Fruit fly (Drosophila melanogaster) whole organism, embryonic: ENCODE data around the gene Jhbp2.

Experiments
- Aef1 ChIP-seq: fragments of 200-800 bp; sonication (Bioruptor generic); IDR thresholded peaks from 3 replicates; pipeline ENCODE4 v1.3.6; 2022; ENCODE audit warnings: missing biosample characterization, missing genetic modification characterization
- Atf-2 ChIP-seq: fragments of 200-800 bp; sonication (Bioruptor generic); optimal IDR thresholded peaks from 2 replicates; lab custom pipeline; 2016; ENCODE audit warnings: missing biosample characterization, missing genetic modification characterization
- Awh ChIP-seq: fragments of 200-800 bp; sonication (Bioruptor generic); IDR thresholded peaks from 2 replicates; pipeline ENCODE4, ENCODE4 v1.3.6; 2022; ENCODE audit warnings: missing biosample characterization, missing genetic modification characterization
- Blimp-1 ChIP-seq: fragments of 200-800 bp; sonication (Bioruptor generic); optimal IDR thresholded peaks from 3 replicates; lab custom pipeline; 2018; ENCODE audit warnings: missing biosample characterization, missing genetic modification characterization, mild to moderate bottlenecking, moderate library complexity, missing genetic modification reagents
- BtbVII ChIP-seq: fragments of 200-800 bp; sonication (Bioruptor generic); optimal IDR thresholded peaks from 3 replicates; lab custom pipeline; 2017; ENCODE audit warnings: missing biosample characterization, mild to moderate bottlenecking, missing genetic modification characterization
- CG10147 ChIP-seq: fragments of 200-800 bp; sonication (Bioruptor generic); optimal IDR thresholded peaks from 2 replicates; lab custom pipeline; 2019; ENCODE audit warnings: missing biosample characterization, mild to moderate bottlenecking, missing genetic modification characterization, moderate library complexity
- CG10543 ChIP-seq: fragments of 200-800 bp; sonication (Bioruptor generic); optimal IDR thresholded peaks from 3 replicates; lab custom pipeline; 2017; ENCODE audit warnings: missing biosample characterization, mild to moderate bottlenecking, missing genetic modification characterization, moderate library complexity
- CG10979 ChIP-seq: fragments of 200-800 bp; sonication (Bioruptor generic); optimal IDR thresholded peaks from 2 replicates; lab custom pipeline; 2018; ENCODE audit warnings: missing biosample characterization, mild to moderate bottlenecking, missing genetic modification characterization, moderate library complexity
- CG1233 ChIP-seq: fragments of 200-800 bp; sonication (Bioruptor generic); optimal IDR thresholded peaks from 4 replicates; lab custom pipeline; 2018; ENCODE audit warnings: missing biosample characterization, mild to moderate bottlenecking, missing genetic modification characterization
- CG17361 ChIP-seq: fragments of 200-800 bp; sonication (Bioruptor generic); IDR thresholded peaks from 3 replicates; pipeline ENCODE4 v1.3.6; 2022; ENCODE audit warnings: missing biosample characterization, missing genetic modification characterization
- CG18619 ChIP-seq: fragments of 200-800 bp; sonication (Bioruptor generic); optimal IDR thresholded peaks from 3 replicates; lab custom pipeline; 2017; ENCODE audit warnings: missing biosample characterization, mild to moderate bottlenecking, missing genetic modification characterization
- CG18764 ChIP-seq: fragments of 200-800 bp; sonication (Bioruptor generic); optimal IDR thresholded peaks from 3 replicates; lab custom pipeline; 2016; ENCODE audit warnings: missing biosample characterization, missing genetic modification characterization
- CG31224 ChIP-seq: fragments of 200-800 bp; sonication (Bioruptor generic); IDR thresholded peaks from 2 replicates; pipeline ENCODE4 v1.3.6; 2022; ENCODE audit warnings: missing biosample characterization, missing genetic modification characterization
- CG4328 ChIP-seq: fragments of 200-800 bp; sonication (Bioruptor generic); optimal IDR thresholded peaks from 3 replicates; lab custom pipeline; 2017; ENCODE audit warnings: missing biosample characterization, missing genetic modification reagents, missing genetic modification characterization
- CG4820 ChIP-seq: fragments of 200-800 bp; sonication (Bioruptor generic); optimal IDR thresholded peaks from 3 replicates; lab custom pipeline; 2016; ENCODE audit warnings: missing biosample characterization, missing genetic modification characterization
- CG6272 ChIP-seq: fragments of 200-800 bp; sonication (Bioruptor generic); IDR thresholded peaks from 2 replicates; pipeline ENCODE4 v1.3.6; 2022; ENCODE audit warnings: missing biosample characterization, missing genetic modification characterization
- CG7556 ChIP-seq: fragments of 200-800 bp; sonication (Bioruptor generic); optimal IDR thresholded peaks from 2 replicates; lab custom pipeline; 2017; ENCODE audit warnings: missing biosample characterization, mild to moderate bottlenecking, missing genetic modification characterization
- CG7839 ChIP-seq: fragments of 200-800 bp; sonication (Bioruptor generic); optimal IDR thresholded peaks from 3 replicates; lab custom pipeline; 2018; ENCODE audit warnings: missing biosample characterization, mild to moderate bottlenecking, missing genetic modification characterization, moderate library complexity
- CG9797 ChIP-seq: fragments of 200-800 bp; sonication (Bioruptor generic); optimal IDR thresholded peaks from 3 replicates; lab custom pipeline; 2018; ENCODE audit warnings: missing biosample characterization, mild to moderate bottlenecking, missing genetic modification characterization
- CoRest ChIP-seq: fragments of 200-800 bp; sonication (Bioruptor generic); optimal IDR thresholded peaks from 3 replicates; lab custom pipeline; 2018; ENCODE audit warnings: missing biosample characterization, mild to moderate bottlenecking, missing genetic modification characterization, moderate library complexity
- D19B ChIP-seq: fragments of 200-800 bp; sonication (Bioruptor generic); optimal IDR thresholded peaks from 2 replicates; lab custom pipeline; 2017; ENCODE audit warnings: missing biosample characterization, mild to moderate bottlenecking, missing genetic modification characterization
- Dad ChIP-seq: fragments of 200-800 bp; sonication (Bioruptor generic); optimal IDR thresholded peaks from 3 replicates; lab custom pipeline; 2016; ENCODE audit warnings: missing biosample characterization, missing genetic modification characterization
- Dek ChIP-seq: fragments of 200-800 bp; sonication (Bioruptor generic); optimal IDR thresholded peaks from 3 replicates; lab custom pipeline; 2019; ENCODE audit warnings: missing biosample characterization, mild to moderate bottlenecking, missing genetic modification characterization, moderate library complexity
- Drgx ChIP-seq: fragments of 200-800 bp; sonication (Bioruptor generic); IDR thresholded peaks from 2 replicates; pipeline ENCODE4 v1.3.6; 2022; ENCODE audit warnings: missing biosample characterization, missing genetic modification characterization
- ERR ChIP-seq: fragments of 200-800 bp; sonication (Bioruptor generic); optimal IDR thresholded peaks from 2 replicates; lab custom pipeline; 2016; ENCODE audit warnings: missing biosample characterization, missing genetic modification characterization
- Eip74EF ChIP-seq, 2 experiments: fragments of 200-800 bp in 1 of 2; fragments of >200 bp in 1 of 2; sonication (Bioruptor generic) in 1 of 2; optimal IDR thresholded peaks; 2 replicates each; lab custom pipeline; 2017 to 2019; ENCODE audit warnings: missing biosample characterization in 2 of 2, missing genetic modification characterization in 2 of 2, mild to moderate bottlenecking in 1 of 2, moderate library complexity in 1 of 2
- Fer1 ChIP-seq: fragments of 200-800 bp; sonication (Bioruptor generic); optimal IDR thresholded peaks from 2 replicates; lab custom pipeline; 2017; ENCODE audit warnings: missing biosample characterization, mild to moderate bottlenecking, missing genetic modification characterization
- HmgD ChIP-seq: fragments of 200-800 bp; sonication (Bioruptor generic); optimal IDR thresholded peaks from 3 replicates; lab custom pipeline; 2016; ENCODE audit warnings: missing biosample characterization, missing genetic modification characterization
- MESR4 ChIP-seq: fragments of 200-800 bp; sonication (Bioruptor generic); optimal IDR thresholded peaks from 2 replicates; lab custom pipeline; 2018; ENCODE audit warnings: missing biosample characterization, mild to moderate bottlenecking, missing genetic modification characterization, moderate library complexity
- Max ChIP-seq: fragments of 200-800 bp; sonication (Bioruptor generic); optimal IDR thresholded peaks from 2 replicates; lab custom pipeline; 2016; ENCODE audit warnings: missing biosample characterization, mild to moderate bottlenecking, missing genetic modification characterization
- Meics ChIP-seq: fragments of 200-800 bp; sonication (Bioruptor generic); optimal IDR thresholded peaks from 2 replicates; lab custom pipeline; 2017; ENCODE audit warnings: missing biosample characterization, mild to moderate bottlenecking, missing genetic modification characterization
- Sin3A ChIP-seq: fragments of >200 bp; optimal IDR thresholded peaks from 2 replicates; lab custom pipeline; 2018
- Xrp1 ChIP-seq: fragments of 200-800 bp; sonication (Bioruptor generic); IDR thresholded peaks from 2 replicates; pipeline ENCODE4 v1.3.6; 2022; ENCODE audit warnings: missing biosample characterization, missing genetic modification characterization
- ab ChIP-seq: fragments of 200-800 bp; sonication (Bioruptor generic); optimal IDR thresholded peaks from 2 replicates; lab custom pipeline; 2016; ENCODE audit warnings: missing biosample characterization, missing genetic modification characterization
- chinmo ChIP-seq: fragments of 200-800 bp; sonication (Bioruptor generic); IDR thresholded peaks from 4 replicates; pipeline ENCODE4 v1.3.6; 2022; ENCODE audit warnings: missing biosample characterization, missing genetic modification characterization; ENCODE audit not compliant: partially characterized antibody
- cwo ChIP-seq: fragments of 200-800 bp; sonication (Bioruptor generic); optimal IDR thresholded peaks from 3 replicates; lab custom pipeline; 2017; ENCODE audit warnings: missing biosample characterization, missing genetic modification characterization, mild to moderate bottlenecking, moderate library complexity, missing genetic modification reagents
- eyg ChIP-seq: fragments of 200-800 bp; sonication (Bioruptor generic); optimal IDR thresholded peaks from 3 replicates; lab custom pipeline; 2016; ENCODE audit warnings: missing biosample characterization, missing genetic modification characterization
- gfzf ChIP-seq: fragments of 200-800 bp; sonication (Bioruptor generic); optimal IDR thresholded peaks from 2 replicates; lab custom pipeline; 2016; ENCODE audit warnings: missing biosample characterization, mild to moderate bottlenecking, missing genetic modification characterization, moderate library complexity
- gro ChIP-seq: fragments of 200-800 bp; sonication (Bioruptor generic); optimal IDR thresholded peaks from 2 replicates; lab custom pipeline; 2016; ENCODE audit warnings: missing biosample characterization, missing genetic modification characterization
- ind ChIP-seq: fragments of 200-800 bp; sonication (Bioruptor generic); optimal IDR thresholded peaks from 3 replicates; lab custom pipeline; 2016; ENCODE audit warnings: missing biosample characterization, missing genetic modification characterization
- lab ChIP-seq: fragments of 200-800 bp; sonication (Bioruptor generic); optimal IDR thresholded peaks from 3 replicates; lab custom pipeline; 2017; ENCODE audit warnings: missing biosample characterization, missing genetic modification characterization, mild to moderate bottlenecking, moderate library complexity, missing genetic modification reagents
- luna ChIP-seq: fragments of 200-800 bp; sonication (Bioruptor generic); optimal IDR thresholded peaks from 2 replicates; lab custom pipeline; 2016; ENCODE audit warnings: missing biosample characterization, missing genetic modification characterization
- mam ChIP-seq: fragments of 200-800 bp; sonication (Bioruptor generic); optimal IDR thresholded peaks from 3 replicates; lab custom pipeline; 2016; ENCODE audit warnings: missing biosample characterization, missing genetic modification characterization
- nau ChIP-seq: fragments of 200-800 bp; sonication (Bioruptor generic); optimal IDR thresholded peaks from 3 replicates; lab custom pipeline; 2017; ENCODE audit warnings: missing biosample characterization, mild to moderate bottlenecking, missing genetic modification characterization, missing genetic modification reagents
- onecut ChIP-seq: fragments of 200-800 bp; sonication (Bioruptor generic); IDR thresholded peaks from 2 replicates; pipeline ENCODE4 v1.3.6; 2022; ENCODE audit warnings: missing biosample characterization, missing genetic modification characterization
- pho ChIP-seq: fragments of 200-800 bp; sonication (Bioruptor generic); optimal IDR thresholded peaks from 2 replicates; lab custom pipeline; 2016; ENCODE audit warnings: missing biosample characterization, missing genetic modification characterization
- prd ChIP-seq, 3 experiments: fragments of >200 bp in 2 of 3; fragments of 200-800 bp in 1 of 3; sonication (Bioruptor generic) in 1 of 3; optimal IDR thresholded peaks in 2 of 3; IDR thresholded peaks in 1 of 3; 2 replicates in 2 of 3; 3 replicates in 1 of 3; pipeline versions ENCODE4 v1.3.6 to Lab custom; 2017 to 2022; ENCODE audit warnings: missing biosample characterization in 1 of 3, missing genetic modification characterization in 1 of 3
- repo ChIP-seq: fragments of 200-800 bp; sonication (Bioruptor generic); optimal IDR thresholded peaks from 2 replicates; lab custom pipeline; 2016; ENCODE audit warnings: missing biosample characterization, missing genetic modification characterization
- ssp ChIP-seq: fragments of 200-800 bp; sonication (Bioruptor generic); IDR thresholded peaks from 2 replicates; pipeline ENCODE4 v1.3.6; 2022; ENCODE audit warnings: missing biosample characterization, missing genetic modification characterization
- tup ChIP-seq: fragments of 200-800 bp; sonication (Bioruptor generic); optimal IDR thresholded peaks from 2 replicates; lab custom pipeline; 2016; ENCODE audit warnings: missing biosample characterization, mild to moderate bottlenecking, missing genetic modification characterization, moderate library complexity
- vfl ChIP-seq: fragments of 200-800 bp; sonication (Bioruptor generic); optimal IDR thresholded peaks from 2 replicates; lab custom pipeline; 2016; ENCODE audit warnings: missing biosample characterization, missing genetic modification characterization

Jhbp2 gene

DNA sequence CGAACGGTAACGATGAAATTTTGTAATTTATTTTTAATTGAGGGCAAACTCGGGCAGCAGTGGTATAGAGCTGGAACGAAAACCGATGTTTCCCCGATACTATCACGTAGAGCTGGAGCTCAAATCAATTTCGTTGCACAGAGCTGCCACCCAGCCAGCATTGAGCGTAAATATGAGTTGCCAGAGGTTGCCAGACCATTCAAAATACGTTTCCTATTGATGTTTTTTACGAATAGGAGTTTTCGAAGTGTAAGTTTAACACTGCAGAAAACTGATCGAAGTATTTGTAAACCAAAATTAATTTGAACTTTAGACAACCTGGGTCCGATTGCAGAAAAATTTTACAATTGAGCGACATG, 8.6 kb downstream of the Jhbp2 start, which contains the start of gene Ubc6 (continued):
- TF ChIP-seq Max (GFP tag; lab: Kevin White, UChicago) (peak; percentile 67), ab (GFP tag; lab: Kevin White, UChicago) (peak; percentile 2), luna (GFP tag; lab: Kevin White, UChicago) (peak; percentile 26), Dek (tag; lab: Kevin White, UChicago) (peak; percentile 76), HmgD (GFP tag; lab: Kevin White, UChicago) (peak; percentile 96), mam (GFP tag; lab: Kevin White, UChicago) (peak; percentile 85), CG10979 (tag; lab: Kevin White, UChicago) (peak; percentile 34), CG31224 (GFP tag; lab: Robert Waterston, UW) (no peak), CG1233 (GFP tag; lab: Kevin White, UChicago) (no peak), CG18619 (GFP tag; lab: Kevin White, UChicago) (peak; percentile 53), CG6272 (peak; percentile 79), CG10147 (GFP tag; lab: Kevin White, UChicago) (no peak), MESR4 (GFP tag; lab: Kevin White, UChicago) (no peak), Meics (GFP tag; lab: Kevin White, UChicago) (peak; percentile 39), Eip74EF (GFP tag; optimal IDR thresholded peaks at IDR 0.05; lab: Kevin White, UChicago) (no peak), CG7556 (GFP tag; lab: Kevin White, UChicago) (peak; percentile 9), D19B (GFP tag; lab: Kevin White, UChicago) (no peak), Atf-2 (GFP tag; lab: Kevin White, UChicago) (peak; percentile 64), lab (peak; percentile 74), Xrp1 (no peak), prd (optimal IDR thresholded peaks at IDR 0.05; lab: Kevin White, UChicago) (no peak), prd (GFP tag; IDR thresholded peaks at IDR 0.05; lab: Robert Waterston, UW) (no peak), BtbVII (GFP tag; lab: Kevin White, UChicago) (peak; percentile 22), CoRest (tag; lab: Kevin White, UChicago) (peak; percentile 69), Awh (GFP tag; lab: Robert Waterston, UW) (no peak), Blimp-1 (peak; percentile 47), CG7839 (tag; lab: Kevin White, UChicago) (peak; percentile 48), pho (GFP tag; lab: Kevin White, UChicago) (peak; percentile 83), ind (GFP tag; lab: Kevin White, UChicago) (peak; percentile 77), gfzf (GFP tag; lab: Kevin White, UChicago) (peak; percentile 74), CG10543 (GFP tag; lab: Kevin White, UChicago) (peak; percentile 14), nau (GFP tag; lab: Kevin White, UChicago) (peak; percentile 13), vfl (GFP tag; lab: Kevin White, UChicago) (peak; percentile 76), CG17361 (GFP tag; lab: Robert Waterston, UW) (no peak), chinmo (no peak), onecut (GFP tag; lab: Robert Waterston, UW) (peak; percentile 90), CG18764 (GFP tag; lab: Kevin White, UChicago) (peak; percentile 59), CG4820 (GFP tag; lab: Kevin White, UChicago) (peak; percentile 48), cwo (GFP tag; lab: Kevin White, UChicago) (no peak), Drgx (GFP tag; lab: Robert Waterston, UW) (no peak), eyg (GFP tag; lab: Kevin White, UChicago) (peak; percentile 34), ssp (no peak), CG9797 (GFP tag; lab: Kevin White, UChicago) (peak; percentile 75), Fer1 (GFP tag; lab: Kevin White, UChicago) (peak; percentile 32), Dad (peak; percentile 74), Aef1 (GFP tag; lab: Robert Waterston, UW) (no peak), tup (GFP tag; lab: Kevin White, UChicago) (no peak), ERR (GFP tag; lab: Kevin White, UChicago) (peak; percentile 81), gro (GFP tag; lab: Kevin White, UChicago) (peak; percentile 75), Sin3A (lab: Kevin White, UChicago) (peak; percentile 88), CG4328 (GFP tag; lab: Kevin White, UChicago) (peak; percentile 53), repo (GFP tag; lab: Kevin White, UChicago) (peak; percentile 57)
